Worm (Caenorhabditis elegans) whole organism, L1 larva: ENCODE measurements around the gene mam-2.
"Not testable (repeated sequence)": the region's sequence is repeated elsewhere in the genome, so short reads cannot be mapped to it uniquely, and the experiment has no call there.

ENCODE experiments used
- C04F5.9 ChIP-seq: sonication (generic microtip); optimal IDR thresholded peaks from 2 replicates; lab custom pipeline; 2016; ENCODE audit warnings: missing genetic modification characterization, missing compliant biosample characterization
- C34B4.2 ChIP-seq: sonication (generic microtip); optimal IDR thresholded peaks from 2 replicates; lab custom pipeline; 2017; ENCODE audit warnings: mild to moderate bottlenecking, missing genetic modification characterization, missing compliant biosample characterization
- aha-1 ChIP-seq: fragments of 150-350 bp; optimal IDR thresholded peaks from 2 replicates; lab custom pipeline; 2014; ENCODE audit warnings: missing biosample characterization, missing genetic modification characterization
- alr-1 ChIP-seq: fragments of 200-800 bp; sonication (Bioruptor generic); optimal IDR thresholded peaks from 2 replicates; lab custom pipeline; 2018; ENCODE audit warnings: borderline replicate concordance, mild to moderate bottlenecking, missing genetic modification characterization, missing compliant biosample characterization
- ama-1 ChIP-seq: fragments of 150-350 bp; optimal IDR thresholded peaks from 2 replicates; lab custom pipeline; 2014
- ceh-8 ChIP-seq: fragments of 200-800 bp; sonication (Bioruptor generic); optimal IDR thresholded peaks from 2 replicates; lab custom pipeline; 2018; ENCODE audit warnings: mild to moderate bottlenecking, missing genetic modification characterization, moderate library complexity, missing compliant biosample characterization
- ceh-88 ChIP-seq: fragments of 200-800 bp; sonication (Bioruptor generic); IDR thresholded peaks from 2 replicates; pipeline ENCODE4 v1.3.6; 2022; ENCODE audit warnings: missing genetic modification characterization, missing compliant biosample characterization
- ces-1 ChIP-seq: fragments of 150-350 bp; optimal IDR thresholded peaks from 2 replicates; lab custom pipeline; 2014; ENCODE audit warnings: missing biosample characterization, missing genetic modification reagents, missing genetic modification characterization
- efl-1 ChIP-seq, 4 experiments: fragments of 150-350 bp; optimal IDR thresholded peaks in 3 of 4; peaks in 1 of 4; 1 replicate in 1 of 4; 2 replicates in 3 of 4; lab custom pipeline; 2014; ENCODE audit warnings: missing biosample characterization in 2 of 4, missing genetic modification characterization in 2 of 4, missing genetic modification reagents in 2 of 4
- efl-3 ChIP-seq: fragments of 200-800 bp; sonication (Bioruptor generic); optimal IDR thresholded peaks from 2 replicates; lab custom pipeline; 2018; ENCODE audit warnings: mild to moderate bottlenecking, missing genetic modification characterization, missing compliant biosample characterization
- egl-27 ChIP-seq, 2 experiments: fragments of 150-350 bp in 1 of 2; sonication (generic microtip); optimal IDR thresholded peaks; 3 replicates each; lab custom pipeline; 2017 to 2018; ENCODE audit warnings: missing biosample characterization in 2 of 2, missing genetic modification characterization in 2 of 2, missing genetic modification reagents in 2 of 2
- elt-3 ChIP-seq, 6 experiments: fragments of 150-350 bp in 1 of 6; sonication (generic microtip); optimal IDR thresholded peaks; 2 replicates each; lab custom pipeline; 2017 to 2018; ENCODE audit warnings: missing biosample characterization in 6 of 6, missing genetic modification characterization in 6 of 6, inconsistent platforms in 1 of 6
- fkh-4 ChIP-seq: sonication (generic microtip); optimal IDR thresholded peaks from 2 replicates; lab custom pipeline; 2016; ENCODE audit warnings: missing compliant biosample characterization, missing genetic modification characterization, borderline replicate concordance
- fos-1 ChIP-seq: fragments of 150-350 bp; optimal IDR thresholded peaks from 2 replicates; lab custom pipeline; 2014; ENCODE audit warnings: missing biosample characterization, missing genetic modification characterization
- hpl-2 ChIP-seq: fragments of 150-350 bp; optimal IDR thresholded peaks from 2 replicates; lab custom pipeline; 2014; ENCODE audit warnings: missing biosample characterization, missing genetic modification reagents, missing genetic modification characterization
- isw-1 ChIP-seq: fragments of 200-800 bp; sonication (Bioruptor generic); IDR thresholded peaks from 2 replicates; pipeline ENCODE4 v1.3.6; 2022; ENCODE audit warnings: missing genetic modification characterization, missing compliant biosample characterization
- mef-2 ChIP-seq: fragments of 150-350 bp; optimal IDR thresholded peaks from 2 replicates; lab custom pipeline; 2014; ENCODE audit warnings: missing biosample characterization, missing genetic modification characterization
- nhr-11 ChIP-seq: fragments of 150-350 bp; optimal IDR thresholded peaks from 2 replicates; lab custom pipeline; 2014; ENCODE audit warnings: missing biosample characterization, missing genetic modification characterization
- nhr-12 ChIP-seq: sonication (generic microtip); optimal IDR thresholded peaks from 2 replicates; lab custom pipeline; 2017; ENCODE audit warnings: missing biosample characterization, missing genetic modification characterization
- nhr-20 ChIP-seq: sonication (generic microtip); optimal IDR thresholded peaks from 2 replicates; lab custom pipeline; 2016; ENCODE audit warnings: mild to moderate bottlenecking, missing genetic modification characterization, missing compliant biosample characterization
- nhr-28 ChIP-seq: fragments of 150-350 bp; optimal IDR thresholded peaks from 2 replicates; lab custom pipeline; 2014; ENCODE audit warnings: missing biosample characterization, missing genetic modification characterization
- nhr-47 ChIP-seq: sonication (generic microtip); optimal IDR thresholded peaks from 2 replicates; lab custom pipeline; 2016; ENCODE audit warnings: mild to moderate bottlenecking, missing genetic modification characterization, moderate library complexity, missing compliant biosample characterization
- nhr-71 ChIP-seq: sonication (generic microtip); optimal IDR thresholded peaks from 2 replicates; lab custom pipeline; 2016; ENCODE audit warnings: mild to moderate bottlenecking, missing genetic modification characterization, moderate library complexity, missing compliant biosample characterization
- nhr-77 ChIP-seq: fragments of 150-350 bp; optimal IDR thresholded peaks from 2 replicates; lab custom pipeline; 2014; ENCODE audit warnings: missing biosample characterization, missing genetic modification characterization
- nhr-84 ChIP-seq: sonication (generic microtip); optimal IDR thresholded peaks from 2 replicates; lab custom pipeline; 2017; ENCODE audit warnings: missing biosample characterization, missing genetic modification characterization
- skn-1 ChIP-seq: fragments of 150-350 bp; optimal IDR thresholded peaks from 2 replicates; lab custom pipeline; 2014; ENCODE audit warnings: missing biosample characterization, missing genetic modification characterization
- sup-37 ChIP-seq: fragments of 200-800 bp; sonication (Bioruptor generic); optimal IDR thresholded peaks from 2 replicates; lab custom pipeline; 2018; ENCODE audit warnings: mild to moderate bottlenecking, missing genetic modification characterization, missing compliant biosample characterization
- swsn-7 ChIP-seq: sonication (generic microtip); optimal IDR thresholded peaks from 2 replicates; lab custom pipeline; 2016; ENCODE audit warnings: missing genetic modification characterization, missing compliant biosample characterization
- tbx-2 ChIP-seq: sonication (generic microtip); optimal IDR thresholded peaks from 2 replicates; lab custom pipeline; 2016; ENCODE audit warnings: missing genetic modification characterization, missing compliant biosample characterization
- unc-30 ChIP-seq: sonication (generic microtip); optimal IDR thresholded peaks from 2 replicates; lab custom pipeline; 2017; ENCODE audit warnings: missing biosample characterization, missing genetic modification characterization
- unc-62 ChIP-seq: fragments of 150-350 bp; optimal IDR thresholded peaks from 2 replicates; lab custom pipeline; 2014; ENCODE audit warnings: missing biosample characterization, missing genetic modification reagents, missing genetic modification characterization
- unc-86 ChIP-seq: sonication (generic microtip); optimal IDR thresholded peaks from 2 replicates; lab custom pipeline; 2016; ENCODE audit warnings: missing genetic modification characterization, missing compliant biosample characterization
- xbp-1 ChIP-seq: sonication (generic microtip); optimal IDR thresholded peaks from 2 replicates; lab custom pipeline; 2016; ENCODE audit warnings: missing genetic modification characterization, missing compliant biosample characterization

Gene mam-2

DNA sequence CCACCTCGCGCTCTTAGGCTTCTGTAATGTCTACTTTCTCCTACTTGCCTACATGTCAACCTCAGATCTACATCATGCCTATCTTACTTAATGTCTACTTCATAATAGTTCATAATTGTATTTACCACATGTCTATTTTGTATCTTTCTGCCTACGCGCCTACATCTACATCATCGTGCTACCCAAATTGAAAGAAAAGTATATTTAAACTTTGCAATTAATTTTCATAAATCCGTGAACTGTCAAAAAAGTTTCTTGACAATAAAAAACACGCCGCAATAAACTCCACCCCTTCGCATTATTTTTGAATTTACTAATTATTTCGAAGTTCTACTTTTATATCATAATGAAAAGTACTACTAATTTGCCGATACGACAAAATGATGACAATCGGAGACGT is 40.0 kb downstream of the mam-2 start, which contains the start of gene F44D12.8:
Gene F44D12.8, plus strand, starts transcription at position 301 of the 400 bp plus-strand sequence.
- TF ChIP-seq C34B4.2 (tag; lab: Kevin White, UChicago) = no peak
- TF ChIP-seq, all 84 proteins: peak for 0

DNA sequence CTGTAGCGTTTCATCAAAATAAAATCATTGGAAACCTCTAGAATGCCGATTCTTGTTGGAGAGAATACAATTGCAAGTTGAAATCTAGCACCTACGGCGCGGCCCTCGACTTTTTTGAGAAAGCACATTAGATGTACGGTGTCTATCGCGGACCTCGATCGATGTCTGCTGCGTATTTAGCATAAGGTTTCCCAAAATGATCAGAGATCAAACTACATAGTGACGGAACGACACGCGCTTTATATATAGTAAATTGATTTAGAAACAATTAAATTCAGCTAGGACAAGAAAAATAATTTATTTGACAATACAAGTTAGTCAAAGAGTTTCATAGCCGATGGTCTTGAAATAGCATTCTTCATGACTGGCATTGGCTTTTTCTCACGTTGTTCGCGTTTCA is 43.1 kb downstream of the mam-2 start:
- TF ChIP-seq ama-1 = no peak
- no peak for TF ChIP-seq nhr-11
- TF ChIP-seq unc-62 = no peak
- TF ChIP-seq, all 84 proteins: peak for 0

DNA sequence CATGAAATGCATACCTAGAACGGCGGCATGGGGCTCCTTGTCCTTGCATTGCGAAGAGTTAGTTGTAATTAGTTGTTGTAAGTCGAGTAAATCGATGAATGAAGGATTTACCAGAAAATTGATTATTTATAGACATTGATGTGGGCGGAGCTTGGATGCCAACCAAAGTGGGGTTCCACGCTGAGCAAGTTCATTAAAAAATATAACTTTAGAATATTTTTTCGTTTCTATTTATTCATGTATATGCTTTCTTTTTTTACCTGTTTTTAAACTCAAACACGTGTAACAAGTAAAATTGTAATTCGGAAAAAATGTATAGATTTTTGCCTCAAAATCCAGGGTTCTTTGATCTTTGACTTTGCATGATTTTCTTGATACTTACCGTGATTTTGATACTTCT is 44.6 kb downstream of the mam-2 start, which contains the start of gene gipc-2:
Gene gipc-2, minus strand, starts transcription at position 101 of the 400 bp plus-strand sequence.
- TF ChIP-seq nhr-71 (no peak), ceh-8 (no peak), ces-1 (GFP tag; lab: Kevin White, UChicago) (no peak), nhr-47 (no peak), egl-27 (tag; optimal IDR thresholded peaks at IDR 0.05; lab: Kevin White, UChicago) (no peak), isw-1 (GFP tag; lab: Robert Waterston, UW) (no peak), nhr-77 (tag; lab: Kevin White, UChicago) (no peak), ceh-88 (GFP tag; lab: Robert Waterston, UW) (no peak)

DNA sequence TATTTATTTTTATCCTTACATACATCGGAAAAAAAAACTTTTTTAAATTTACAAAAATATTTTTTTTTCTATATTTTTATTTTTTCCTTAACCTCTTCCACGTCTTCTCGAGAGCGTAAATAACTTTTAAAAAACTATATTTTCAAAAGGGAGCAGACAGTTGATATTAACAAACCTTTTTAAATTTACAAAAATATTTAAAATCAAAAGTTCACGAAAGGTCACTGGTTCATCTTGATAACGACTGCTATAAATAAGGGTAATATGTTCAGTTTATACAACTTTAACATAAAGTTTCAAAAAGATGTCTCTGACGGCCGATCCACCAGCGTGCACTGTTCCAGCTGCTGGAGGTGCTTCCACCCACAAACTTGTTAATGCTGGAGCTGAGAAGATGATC is 45.8 kb downstream of the mam-2 start, which contains the start of the genes F44D12.16 and msd-2:
Gene F44D12.16, plus strand, starts transcription at position 301 of the 400 bp plus-strand sequence.
Gene msd-2, plus strand, starts transcription at position 305 of the 400 bp plus-strand sequence.
- TF ChIP-seq skn-1 (tag; lab: Kevin White, UChicago); hpl-2; sup-37 (GFP tag; lab: Kevin White, UChicago): not testable (repeated sequence)

DNA sequence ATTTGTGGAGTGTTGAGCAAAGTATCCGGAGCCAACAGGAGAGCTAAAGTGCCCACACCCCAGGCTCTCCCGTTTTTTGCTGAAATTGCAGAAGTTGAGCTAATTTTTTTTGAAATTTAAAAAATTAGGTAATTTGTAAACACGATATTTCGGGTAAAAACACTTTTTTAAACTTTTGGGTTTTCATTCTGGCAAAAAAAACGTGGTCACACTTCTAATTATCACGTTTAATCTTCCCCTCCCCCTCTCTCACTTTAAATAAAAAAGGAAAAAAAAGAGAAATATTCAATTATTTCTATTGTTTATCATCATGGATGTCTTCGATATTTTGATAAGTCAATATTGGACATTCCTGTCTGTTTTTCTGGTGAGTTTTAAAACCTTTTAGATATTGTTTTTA is 50.1 kb downstream of the mam-2 start, which contains the start of gene F44D12.6:
Gene F44D12.6, plus strand, starts transcription at position 301 of the 400 bp plus-strand sequence.
- no peak for TF ChIP-seq unc-30 (tag; lab: Kevin White, UChicago)
- no peak for TF ChIP-seq C04F5.9 (tag; lab: Kevin White, UChicago)
- TF ChIP-seq efl-1 (optimal IDR thresholded peaks at IDR 0.05; lab: Kevin White, UChicago) = no peak
- no peak for TF ChIP-seq efl-1 (GFP tag; optimal IDR thresholded peaks at IDR 0.05 in 1 of 2; lab: Kevin White, UChicago)
- no peak for TF ChIP-seq fos-1 (tag; lab: Kevin White, UChicago)
- no peak for TF ChIP-seq nhr-28 (tag; lab: Kevin White, UChicago)
- TF ChIP-seq nhr-71 = no peak
- no peak for TF ChIP-seq skn-1 (tag; lab: Kevin White, UChicago)
- TF ChIP-seq swsn-7 = no peak
- no peak for TF ChIP-seq aha-1

DNA sequence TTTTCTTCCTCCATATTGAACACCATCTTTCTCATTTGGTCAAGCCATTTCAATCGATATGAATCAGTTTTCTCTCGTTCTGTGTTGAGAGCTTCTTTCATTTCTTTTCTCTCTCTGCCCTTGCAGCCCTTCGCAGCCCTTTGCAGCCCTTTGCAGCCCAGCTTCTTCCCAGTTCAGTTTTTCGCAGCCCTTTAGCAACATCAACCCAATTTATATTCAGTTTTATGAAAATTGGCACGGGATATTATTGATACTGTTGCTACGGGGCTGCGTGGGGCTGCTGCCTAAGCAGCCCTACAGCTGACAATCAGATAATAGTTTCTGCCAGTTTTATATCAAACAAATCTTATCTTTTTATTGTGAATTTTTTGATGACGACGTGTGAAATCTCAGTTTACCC is 54.0 kb downstream of the mam-2 start, which contains the start of gene F44D12.10:
Gene F44D12.10, minus strand, starts transcription at position 101 of the 400 bp plus-strand sequence.
- TF ChIP-seq C34B4.2 (tag; lab: Kevin White, UChicago) (no peak), unc-86 (no peak), fkh-4 (tag; lab: Kevin White, UChicago) (no peak), nhr-28 (tag; lab: Kevin White, UChicago) (no peak), nhr-12 (no peak), egl-27 (tag; optimal IDR thresholded peaks at IDR 0.05; lab: Kevin White, UChicago) (no peak), tbx-2 (tag; lab: Kevin White, UChicago) (no peak), nhr-20 (tag; lab: Kevin White, UChicago) (no peak), xbp-1 (tag; lab: Kevin White, UChicago) (no peak), nhr-84 (no peak), alr-1 (tag; lab: Kevin White, UChicago) (no peak), elt-3 (tag; optimal IDR thresholded peaks at IDR 0.05; lab: Kevin White, UChicago) (no peak), efl-3 (GFP tag; lab: Kevin White, UChicago) (no peak), ces-1 (GFP tag; lab: Kevin White, UChicago) (no peak), mef-2 (tag; lab: Kevin White, UChicago) (no peak)
